Worm (Caenorhabditis elegans) whole organism, L3 larva: ENCODE results near the gene F02D8.9.
A peak's percentile ranks its signal among the peaks of the same experiment; 100 is the strongest.

ENCODE experiments used
- aly-2 ChIP-seq: fragments of 150-350 bp; optimal IDR thresholded peaks from 2 replicates; lab custom pipeline; 2014; ENCODE audit warnings: missing biosample characterization, missing genetic modification characterization
- ama-1 ChIP-seq: fragments of 150-350 bp; optimal IDR thresholded peaks from 2 replicates; lab custom pipeline; 2018
- ceh-28 ChIP-seq: fragments of 150-350 bp; optimal IDR thresholded peaks from 2 replicates; lab custom pipeline; 2014; ENCODE audit warnings: missing biosample characterization, missing genetic modification reagents, missing genetic modification characterization
- lin-15B ChIP-seq: fragments of 150-350 bp; optimal IDR thresholded peaks from 2 replicates; lab custom pipeline; 2014; ENCODE audit warnings: missing biosample characterization, missing genetic modification characterization
- lin-39 ChIP-seq: fragments of 150-350 bp; optimal IDR thresholded peaks from 2 replicates; lab custom pipeline; 2018; ENCODE audit warnings: missing biosample characterization, missing genetic modification reagents, missing genetic modification characterization
- unc-39 ChIP-seq: sonication (generic microtip); optimal IDR thresholded peaks from 4 replicates; lab custom pipeline; 2017; ENCODE audit warnings: missing biosample characterization, missing genetic modification characterization

DNA sequence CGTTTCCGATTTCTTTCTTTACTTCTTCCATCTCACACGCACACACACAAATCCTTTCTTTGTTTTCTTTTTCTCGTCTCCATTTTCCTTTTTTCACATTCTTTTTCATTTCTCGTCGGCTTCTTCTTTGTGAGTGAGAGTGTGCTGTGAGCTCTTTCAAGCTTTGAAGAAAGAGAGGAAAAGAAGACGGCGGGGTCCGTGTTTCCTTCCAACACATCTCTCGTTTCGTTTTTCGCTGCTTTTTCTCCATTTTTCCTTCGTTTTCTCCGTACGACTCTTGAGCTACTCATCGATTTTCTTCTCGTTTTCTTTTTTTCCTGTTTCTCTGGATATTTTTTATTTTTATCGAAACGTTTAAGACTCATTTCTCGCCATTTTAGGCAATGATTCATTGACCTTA is 25.4 kb downstream of the F02D8.9 start:
- TF ChIP-seq ama-1 (no peak), lin-15B (tag; lab: Kevin White, UChicago) (peak; percentile 13), ceh-28 (tag; lab: Kevin White, UChicago) (no peak), lin-39 (peak; percentile 65), unc-39 (no peak), aly-2 (tag; lab: Kevin White, UChicago) (no peak)
